Worm (Caenorhabditis elegans) whole organism, early embryonic: Measurements from ENCODE around the gene gcy-4.

Experiments used
- B0310.2 ChIP-seq: sonication (generic microtip); optimal IDR thresholded peaks from 2 replicates; lab custom pipeline; 2016; ENCODE audit warnings: mild to moderate bottlenecking, missing genetic modification characterization, missing compliant biosample characterization
- F13C5.2 ChIP-seq: sonication (generic microtip); optimal IDR thresholded peaks from 2 replicates; lab custom pipeline; 2017; ENCODE audit warnings: mild to moderate bottlenecking, missing genetic modification characterization, inconsistent platforms, missing compliant biosample characterization
- aly-1 ChIP-seq: sonication (generic microtip); optimal IDR thresholded peaks from 2 replicates; lab custom pipeline; 2016; ENCODE audit warnings: missing genetic modification characterization, missing compliant biosample characterization
- ama-1 ChIP-seq: fragments of 150-350 bp; optimal IDR thresholded peaks from 2 replicates; lab custom pipeline; 2014
- ceh-13 ChIP-seq: fragments of 200-800 bp; sonication (Bioruptor generic); optimal IDR thresholded peaks from 2 replicates; lab custom pipeline; 2018; ENCODE audit warnings: mild to moderate bottlenecking, missing genetic modification characterization, missing compliant biosample characterization
- ceh-36 ChIP-seq: sonication (generic microtip); optimal IDR thresholded peaks from 2 replicates; lab custom pipeline; 2016; ENCODE audit warnings: missing genetic modification characterization, inconsistent platforms, missing compliant biosample characterization
- ets-7 ChIP-seq: sonication (generic microtip); optimal IDR thresholded peaks from 2 replicates; lab custom pipeline; 2016; ENCODE audit warnings: missing genotype, missing genetic modification characterization, missing compliant biosample characterization
- flt-1 ChIP-seq: fragments of 200-800 bp; sonication (Bioruptor generic); IDR thresholded peaks from 2 replicates; pipeline ENCODE4 v1.3.6; 2022; ENCODE audit warnings: missing genetic modification characterization, missing compliant biosample characterization
- hmbx-1 ChIP-seq: sonication (generic microtip); optimal IDR thresholded peaks from 2 replicates; lab custom pipeline; 2016; ENCODE audit warnings: mild to moderate bottlenecking, missing genetic modification characterization, missing compliant biosample characterization
- hmg-4 ChIP-seq: fragments of 200-800 bp; sonication (Bioruptor generic); optimal IDR thresholded peaks from 2 replicates; lab custom pipeline; 2018; ENCODE audit warnings: mild to moderate bottlenecking, missing genetic modification characterization, missing compliant biosample characterization
- hnd-1 ChIP-seq: sonication (generic microtip); optimal IDR thresholded peaks from 2 replicates; lab custom pipeline; 2016; ENCODE audit warnings: missing genetic modification characterization, missing compliant biosample characterization
- pes-1 ChIP-seq: fragments of 200-800 bp; sonication (Bioruptor generic); IDR thresholded peaks from 2 replicates; pipeline ENCODE4 v1.3.6; 2022; ENCODE audit warnings: missing genetic modification reagents, missing genetic modification characterization, missing compliant biosample characterization
- scrt-1 ChIP-seq: fragments of 200-800 bp; sonication (Bioruptor generic); IDR thresholded peaks from 2 replicates; pipeline ENCODE4 v1.3.6; 2022; ENCODE audit warnings: missing genetic modification characterization, missing compliant biosample characterization
- sea-1 ChIP-seq: fragments of 200-800 bp; sonication (Bioruptor generic); conservative IDR thresholded peaks from 2 replicates; pipeline ENCODE4 v1.3.6; 2022; ENCODE audit warnings: missing genetic modification characterization, missing compliant biosample characterization
- tbx-11 ChIP-seq: fragments of 200-800 bp; sonication (Bioruptor generic); IDR thresholded peaks from 2 replicates; pipeline ENCODE4 v1.3.6; 2022; ENCODE audit warnings: missing genetic modification characterization, missing compliant biosample characterization
- tbx-37 ChIP-seq: fragments of 200-800 bp; sonication (Bioruptor generic); conservative IDR thresholded peaks from 2 replicates; pipeline ENCODE4 v1.3.6; 2022; ENCODE audit warnings: missing genetic modification reagents, missing genetic modification characterization, missing compliant biosample characterization
- tra-4 ChIP-seq: sonication (generic microtip); optimal IDR thresholded peaks from 2 replicates; lab custom pipeline; 2017; ENCODE audit warnings: missing genetic modification characterization, missing compliant biosample characterization

gcy-4 gene

DNA sequence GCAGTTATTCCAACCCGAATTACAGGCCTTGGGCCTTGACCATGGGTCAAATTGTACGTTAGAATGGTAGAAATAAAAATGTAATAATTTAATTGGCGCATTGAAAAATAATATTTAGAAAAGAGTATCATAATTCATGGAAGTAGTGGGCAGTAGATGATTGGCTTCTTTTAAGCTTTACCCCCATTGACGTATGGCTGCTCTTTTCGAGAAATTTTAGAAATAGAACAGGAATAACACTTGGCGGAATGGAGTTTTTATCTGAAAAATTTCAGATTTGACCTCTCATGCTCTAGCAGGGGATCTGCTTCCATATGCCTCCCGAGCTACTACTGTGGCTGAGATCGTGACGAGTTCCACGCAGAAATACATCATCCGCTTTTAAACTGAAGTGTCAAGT is at the start of gene gcy-4:
Gene gcy-4, minus strand, starts transcription at position 101 of the 400 bp plus-strand sequence.
- TF ChIP-seq F13C5.2 (tag; lab: Kevin White, UChicago): no peak
- TF ChIP-seq scrt-1: no peak
- no peak for TF ChIP-seq aly-1 (tag; lab: Kevin White, UChicago)
- TF ChIP-seq hnd-1: no peak
- TF ChIP-seq ets-7: no peak
- no peak for TF ChIP-seq ceh-13 (GFP tag; lab: Kevin White, UChicago)
- no peak for TF ChIP-seq pes-1 (GFP tag; lab: Robert Waterston, UW)

ce11 chrII:10357468-10358007 is 48.9 kb upstream of the gcy-4 start, which contains the start of gene C07E3.3:
Gene C07E3.3, minus strand, starts transcription at chrII:10357518.
- TF ChIP-seq flt-1 (no peak), pes-1 (GFP tag; lab: Robert Waterston, UW) (no peak), F13C5.2 (tag; lab: Kevin White, UChicago) (no peak), ceh-13 (GFP tag; lab: Kevin White, UChicago) (no peak), hmbx-1 (tag; lab: Kevin White, UChicago) (no peak), B0310.2 (tag; lab: Kevin White, UChicago) (no peak), hmg-4 (GFP tag; lab: Kevin White, UChicago) (no peak), ets-7 (no peak), tbx-37 (no peak), sea-1 (no peak), tbx-11 (no peak)

DNA sequence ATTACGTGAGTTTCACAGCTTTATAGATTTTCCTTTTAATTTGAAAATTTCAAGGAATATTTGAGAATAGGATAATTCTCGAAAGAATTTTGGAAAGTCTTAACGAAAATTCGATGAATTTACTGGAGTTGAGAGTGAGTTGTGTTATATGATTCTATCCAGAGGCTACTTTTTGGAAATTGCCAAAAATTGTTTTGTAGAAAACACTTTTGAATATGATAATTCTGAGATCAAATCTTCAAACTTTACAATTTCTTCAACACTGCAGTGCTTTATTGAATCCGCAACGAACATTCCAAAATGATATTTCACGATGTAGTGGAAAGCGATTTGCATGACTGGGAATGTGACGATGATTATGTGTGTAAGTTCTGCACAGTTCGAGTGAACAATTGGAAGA is 43.3 kb upstream of the gcy-4 start, which contains the start of gene C07E3.8:
Gene C07E3.8, plus strand, starts transcription at position 301 of the 400 bp plus-strand sequence.
- no peak for TF ChIP-seq ceh-13 (GFP tag; lab: Kevin White, UChicago)
- TF ChIP-seq ets-7: no peak

ce11 chrII:10350487-10350886 is 41.9 kb upstream of the gcy-4 start, which contains the start of gene C07E3.9:
Gene C07E3.9, plus strand, starts transcription at chrII:10350756.
- TF ChIP-seq tra-4 (tag; lab: Kevin White, UChicago): no peak

DNA sequence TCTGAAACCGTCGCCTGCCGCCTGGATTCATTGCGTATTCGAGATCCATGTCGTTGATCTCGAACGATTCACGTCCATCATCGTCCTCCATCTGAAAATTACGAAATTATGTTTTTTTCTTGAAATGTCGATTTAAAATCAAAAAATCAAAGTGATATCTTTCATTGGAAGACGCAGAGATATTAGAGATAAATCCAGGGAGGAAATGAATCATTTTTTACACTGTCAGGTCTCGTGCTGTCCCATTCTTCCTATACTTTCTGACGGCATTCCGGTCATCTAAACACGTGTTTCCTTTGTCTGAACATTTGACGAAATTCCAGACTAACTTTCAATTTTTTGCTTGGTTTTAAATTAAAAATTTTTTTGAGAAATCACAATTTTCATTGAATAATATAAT is 41.3 kb upstream of the gcy-4 start, which contains the start of gene stip-1:
Gene stip-1, minus strand, starts transcription at position 98 of the 400 bp plus-strand sequence.
- TF ChIP-seq scrt-1: no peak
- no peak for TF ChIP-seq tbx-11

- no peak for TF ChIP-seq pes-1 (GFP tag; lab: Robert Waterston, UW)
- no peak for TF ChIP-seq hmg-4 (GFP tag; lab: Kevin White, UChicago)
Observed at ce11 chrII:10346075-10346474, 37.4 kb upstream of the gcy-4 start, which contains the start of gene C07E3.10. Gene C07E3.10, plus strand, starts transcription at chrII:10346375.

DNA sequence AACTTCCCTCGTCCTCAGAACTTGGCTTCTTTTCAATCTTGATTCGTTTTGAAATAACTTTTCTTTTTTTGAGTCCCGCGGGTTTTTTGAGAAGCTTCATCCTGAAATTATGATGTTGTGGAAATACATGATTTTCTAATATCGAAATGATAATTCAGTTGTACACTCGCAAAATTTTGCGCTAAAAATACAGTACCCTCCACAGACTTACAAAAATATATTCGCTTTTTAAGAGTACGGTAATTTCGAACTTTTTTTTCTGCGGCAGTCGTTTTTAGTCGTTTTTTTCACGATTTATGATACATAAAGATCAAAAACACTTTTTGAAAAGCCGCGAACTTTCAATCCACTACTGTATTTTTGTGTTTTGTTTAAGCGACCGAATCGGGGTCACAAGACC is 36.4 kb upstream of the gcy-4 start, which contains the start of gene pro-2:
Gene pro-2, minus strand, starts transcription at position 101 of the 400 bp plus-strand sequence.
- TF ChIP-seq tbx-11: no peak
- no peak for TF ChIP-seq ceh-13 (GFP tag; lab: Kevin White, UChicago)
- TF ChIP-seq F13C5.2 (tag; lab: Kevin White, UChicago): no peak

DNA sequence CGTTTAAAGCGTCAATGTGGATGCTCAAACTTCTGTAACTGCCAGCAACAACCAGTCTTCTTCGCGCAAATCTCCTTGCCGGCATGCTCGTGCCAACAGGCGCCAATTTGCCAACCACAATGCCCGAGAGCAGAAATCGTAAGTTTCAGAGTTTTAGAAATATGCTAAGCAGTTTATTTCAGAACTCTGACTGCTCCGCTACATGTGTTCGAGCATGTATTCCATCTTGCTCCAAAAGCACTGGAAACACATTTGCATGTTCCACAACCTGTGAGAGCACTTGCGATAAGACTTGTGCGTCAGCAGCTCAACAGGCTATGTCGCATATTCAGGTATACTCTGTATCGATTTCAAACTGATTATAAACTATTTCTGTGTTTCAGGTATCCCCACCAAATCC is 21.1 kb upstream of the gcy-4 start:
- TF ChIP-seq tbx-11 (no peak), ceh-36 (tag; lab: Kevin White, UChicago) (no peak), ama-1 (lab: Kevin White, UChicago) (no peak), hmg-4 (GFP tag; lab: Kevin White, UChicago) (no peak), hnd-1 (no peak), flt-1 (no peak), ceh-13 (GFP tag; lab: Kevin White, UChicago) (no peak), scrt-1 (no peak), pes-1 (GFP tag; lab: Robert Waterston, UW) (no peak), F13C5.2 (tag; lab: Kevin White, UChicago) (no peak), tra-4 (tag; lab: Kevin White, UChicago) (no peak), aly-1 (tag; lab: Kevin White, UChicago) (no peak), sea-1 (no peak), B0310.2 (tag; lab: Kevin White, UChicago) (no peak), ets-7 (no peak), tbx-37 (no peak), hmbx-1 (tag; lab: Kevin White, UChicago) (no peak)

- TF ChIP-seq ets-7: no peak
- no peak for TF ChIP-seq hmbx-1 (tag; lab: Kevin White, UChicago)
- no peak for TF ChIP-seq aly-1 (tag; lab: Kevin White, UChicago)
- TF ChIP-seq hmg-4 (GFP tag; lab: Kevin White, UChicago): no peak
- TF ChIP-seq flt-1: no peak
- no peak for TF ChIP-seq B0310.2 (tag; lab: Kevin White, UChicago)
Observed at ce11 chrII:10325615-10326232, 17.1 kb upstream of the gcy-4 start, which contains the start of gene appg-1. Gene appg-1, plus strand, starts transcription at chrII:10326041.
